Worm (Caenorhabditis elegans) whole organism, young adult: Measurements from ENCODE around the gene irld-25.

ENCODE experiments used
- B0035.1 ChIP-seq: sonication (generic microtip); optimal IDR thresholded peaks from 2 replicates; lab custom pipeline; 2016; ENCODE audit warnings: missing genetic modification characterization, mild to moderate bottlenecking, missing compliant biosample characterization, missing genotype, missing genetic modification reagents
- D2030.7 ChIP-seq: fragments of 200-800 bp; sonication (Bioruptor generic); IDR thresholded peaks from 2 replicates; pipeline ENCODE4 v1.3.6; 2022; ENCODE audit warnings: missing genetic modification reagents, missing genetic modification characterization, missing compliant biosample characterization
- F10E7.11 ChIP-seq: sonication (generic microtip); optimal IDR thresholded peaks from 2 replicates; lab custom pipeline; 2017; ENCODE audit warnings: mild to moderate bottlenecking, missing genetic modification characterization, moderate library complexity, missing compliant biosample characterization
- F33H1.4 ChIP-seq: fragments of 200-800 bp; sonication (Bioruptor generic); IDR thresholded peaks from 2 replicates; pipeline ENCODE4 v1.3.6; 2022; ENCODE audit warnings: missing genetic modification reagents, missing genetic modification characterization, missing compliant biosample characterization
- F39B2.1 ChIP-seq: fragments of 200-800 bp; sonication (Bioruptor generic); IDR thresholded peaks from 2 replicates; pipeline ENCODE4 v1.3.6; 2022; ENCODE audit warnings: missing genetic modification reagents, missing genetic modification characterization, missing compliant biosample characterization
- F55B11.4 ChIP-seq: sonication (generic microtip); optimal IDR thresholded peaks from 2 replicates; lab custom pipeline; 2016; ENCODE audit warnings: missing compliant biosample characterization, missing genetic modification characterization, borderline replicate concordance; ENCODE audit not compliant: insufficient read depth
- T07F8.4 ChIP-seq: sonication (generic microtip); optimal IDR thresholded peaks from 2 replicates; lab custom pipeline; 2016; ENCODE audit warnings: mild to moderate bottlenecking, missing genetic modification characterization, moderate library complexity, missing compliant biosample characterization
- T26A5.8 ChIP-seq: sonication (generic microtip); optimal IDR thresholded peaks from 2 replicates; lab custom pipeline; 2016; ENCODE audit warnings: missing genetic modification characterization, missing compliant biosample characterization
- ZK185.1 ChIP-seq: sonication (generic microtip); optimal IDR thresholded peaks from 2 replicates; lab custom pipeline; 2016; ENCODE audit warnings: mild to moderate bottlenecking, missing genetic modification characterization, missing compliant biosample characterization; ENCODE audit not compliant: poor library complexity, severe bottlenecking
- attf-5 ChIP-seq: fragments of 200-800 bp; sonication (Bioruptor generic); optimal IDR thresholded peaks from 2 replicates; lab custom pipeline; 2018; ENCODE audit warnings: mild to moderate bottlenecking, missing genetic modification characterization, missing compliant biosample characterization
- attf-6 ChIP-seq: fragments of 200-800 bp; sonication (Bioruptor generic); IDR thresholded peaks from 2 replicates; pipeline ENCODE4 v1.3.6; 2022; ENCODE audit warnings: missing genetic modification reagents, missing genetic modification characterization, missing compliant biosample characterization
- cebp-1 ChIP-seq, 2 experiments: fragments of 200-800 bp in 1 of 2; sonication (Bioruptor generic) in 1 of 2; sonication (generic microtip) in 1 of 2; IDR thresholded peaks in 1 of 2; optimal IDR thresholded peaks in 1 of 2; 2 replicates each; pipeline versions ENCODE4 v1.3.6 to Lab custom; 2017 to 2022; ENCODE audit warnings: missing compliant biosample characterization in 2 of 2, missing genetic modification characterization in 2 of 2, mild to moderate bottlenecking in 1 of 2, missing genetic modification reagents in 1 of 2, moderate library complexity in 1 of 2
- ceh-100 ChIP-seq: fragments of 200-800 bp; sonication (Bioruptor generic); IDR thresholded peaks from 2 replicates; pipeline ENCODE4 v1.3.6; 2022; ENCODE audit warnings: missing genetic modification reagents, missing genetic modification characterization, missing compliant biosample characterization
- ceh-79 ChIP-seq: sonication (generic microtip); optimal IDR thresholded peaks from 2 replicates; lab custom pipeline; 2017; ENCODE audit warnings: mild to moderate bottlenecking, missing genetic modification characterization, missing compliant biosample characterization
- die-1 ChIP-seq: sonication (generic microtip); optimal IDR thresholded peaks from 2 replicates; lab custom pipeline; 2016; ENCODE audit warnings: missing genotype, mild to moderate bottlenecking, missing genetic modification characterization, missing compliant biosample characterization
- dpl-1 ChIP-seq: fragments of 150-350 bp; optimal IDR thresholded peaks from 2 replicates; lab custom pipeline; 2014; ENCODE audit warnings: missing biosample characterization, missing genetic modification reagents, missing genetic modification characterization
- efl-1 ChIP-seq: fragments of 150-350 bp; optimal IDR thresholded peaks from 2 replicates; lab custom pipeline; 2014; ENCODE audit warnings: missing biosample characterization, missing genetic modification reagents, missing genetic modification characterization
- egl-18 ChIP-seq: fragments of 200-800 bp; sonication (Bioruptor generic); IDR thresholded peaks from 2 replicates; pipeline ENCODE4 v1.3.6; 2022; ENCODE audit warnings: missing genetic modification reagents, missing genetic modification characterization, missing compliant biosample characterization
- ets-4 ChIP-seq: fragments of 200-800 bp; sonication (Bioruptor generic); optimal IDR thresholded peaks from 2 replicates; lab custom pipeline; 2018; ENCODE audit warnings: mild to moderate bottlenecking, missing genetic modification characterization, missing compliant biosample characterization
- him-1 ChIP-seq: sonication (generic microtip); optimal IDR thresholded peaks from 2 replicates; lab custom pipeline; 2016; ENCODE audit warnings: missing genotype, missing genetic modification reagents, missing genetic modification characterization, missing compliant biosample characterization
- hmg-1.2 ChIP-seq: fragments of 200-800 bp; sonication (Bioruptor generic); IDR thresholded peaks from 2 replicates; pipeline ENCODE4 v1.3.6; 2022; ENCODE audit warnings: missing genetic modification reagents, missing genetic modification characterization, missing compliant biosample characterization
- hsf-1 ChIP-seq: fragments of 200-800 bp; sonication (Bioruptor generic); IDR thresholded peaks from 2 replicates; pipeline ENCODE4 v1.3.6; 2022; ENCODE audit warnings: missing genetic modification reagents, missing genetic modification characterization, missing compliant biosample characterization
- let-607 ChIP-seq, 2 experiments: fragments of 200-800 bp in 1 of 2; sonication (Bioruptor generic) in 1 of 2; sonication (generic microtip) in 1 of 2; optimal IDR thresholded peaks; 2 replicates each; lab custom pipeline; 2016 to 2018; ENCODE audit warnings: mild to moderate bottlenecking in 2 of 2, missing compliant biosample characterization in 2 of 2, missing genetic modification characterization in 2 of 2, moderate library complexity in 2 of 2, missing genotype in 1 of 2
- lin-54 ChIP-seq: fragments of 200-800 bp; sonication (Bioruptor generic); optimal IDR thresholded peaks from 2 replicates; lab custom pipeline; 2018; ENCODE audit warnings: mild to moderate bottlenecking, missing genetic modification characterization, missing compliant biosample characterization
- lir-1 ChIP-seq: fragments of 200-800 bp; sonication (Bioruptor generic); conservative IDR thresholded peaks from 2 replicates; pipeline ENCODE4 v1.3.6; 2022; ENCODE audit warnings: missing genetic modification reagents, missing genetic modification characterization, missing compliant biosample characterization
- lsl-1 ChIP-seq: fragments of 200-800 bp; sonication (Bioruptor generic); optimal IDR thresholded peaks from 2 replicates; lab custom pipeline; 2018; ENCODE audit warnings: mild to moderate bottlenecking, missing genetic modification characterization, moderate library complexity, missing compliant biosample characterization
- nfya-1 ChIP-seq: sonication (generic microtip); optimal IDR thresholded peaks from 2 replicates; lab custom pipeline; 2017; ENCODE audit warnings: antibody characterized with exemption, missing compliant biosample characterization, missing genetic modification characterization, borderline replicate concordance; ENCODE audit not compliant: insufficient read depth
- nfyb-1 ChIP-seq: fragments of 200-800 bp; sonication (Bioruptor generic); IDR thresholded peaks from 2 replicates; pipeline ENCODE4 v1.3.6; 2022; ENCODE audit warnings: missing genetic modification reagents, missing genetic modification characterization, missing compliant biosample characterization
- nhr-120 ChIP-seq: fragments of 200-800 bp; sonication (Bioruptor generic); IDR thresholded peaks from 2 replicates; pipeline ENCODE4 v1.3.6; 2022; ENCODE audit warnings: missing genetic modification characterization, missing compliant biosample characterization
- nhr-80 ChIP-seq: sonication (generic microtip); optimal IDR thresholded peaks from 2 replicates; lab custom pipeline; 2016; ENCODE audit warnings: missing genetic modification characterization, missing compliant biosample characterization
- nhr-90 ChIP-seq: sonication (generic microtip); optimal IDR thresholded peaks from 2 replicates; lab custom pipeline; 2016; ENCODE audit warnings: missing genotype, mild to moderate bottlenecking, missing genetic modification characterization, missing compliant biosample characterization
- pha-4 ChIP-seq: fragments of 150-350 bp; sonication (generic microtip); optimal IDR thresholded peaks from 2 replicates; lab custom pipeline; 2014; ENCODE audit warnings: missing biosample characterization, missing genetic modification reagents, missing genetic modification characterization
- repo-1 ChIP-seq: sonication (generic microtip); optimal IDR thresholded peaks from 2 replicates; lab custom pipeline; 2017; ENCODE audit warnings: mild to moderate bottlenecking, missing genetic modification characterization, missing compliant biosample characterization
- tbx-9 ChIP-seq: sonication (generic microtip); optimal IDR thresholded peaks from 2 replicates; lab custom pipeline; 2016; ENCODE audit warnings: borderline replicate concordance, missing genetic modification characterization, inconsistent platforms, missing compliant biosample characterization
- ztf-6 ChIP-seq: fragments of 200-800 bp; sonication (Bioruptor generic); IDR thresholded peaks from 2 replicates; pipeline ENCODE4 v1.3.6; 2022; ENCODE audit warnings: missing genetic modification reagents, missing genetic modification characterization, missing compliant biosample characterization

Gene irld-25

DNA sequence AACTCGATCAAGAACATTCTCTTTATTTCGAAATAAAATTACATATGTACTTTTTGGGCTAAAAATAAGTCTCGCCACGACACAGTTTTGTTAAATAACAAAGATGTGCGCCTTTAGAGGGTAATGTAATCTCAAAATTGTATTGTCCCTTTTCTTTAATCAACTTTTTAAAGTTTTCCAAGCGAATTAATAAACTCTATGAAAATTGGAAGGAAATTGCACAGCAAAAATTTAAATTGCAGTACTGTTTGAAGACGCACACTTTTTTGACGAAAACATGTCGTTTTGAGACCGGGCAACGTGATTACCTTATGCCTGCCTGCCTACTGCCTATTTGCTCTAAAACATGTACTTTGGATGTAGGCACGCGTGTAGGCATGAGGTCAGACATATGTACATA is 29.5 kb upstream of the irld-25 start:
- TF ChIP-seq ceh-100 (no peak), die-1 (tag; lab: Kevin White, UChicago) (no peak), lin-54 (GFP tag; lab: Kevin White, UChicago) (no peak), B0035.1 (no peak), T26A5.8 (no peak), dpl-1 (no peak), D2030.7 (no peak), pha-4 (tag; lab: Kevin White, UChicago) (no peak), F55B11.4 (tag; lab: Kevin White, UChicago) (no peak), repo-1 (no peak)

DNA sequence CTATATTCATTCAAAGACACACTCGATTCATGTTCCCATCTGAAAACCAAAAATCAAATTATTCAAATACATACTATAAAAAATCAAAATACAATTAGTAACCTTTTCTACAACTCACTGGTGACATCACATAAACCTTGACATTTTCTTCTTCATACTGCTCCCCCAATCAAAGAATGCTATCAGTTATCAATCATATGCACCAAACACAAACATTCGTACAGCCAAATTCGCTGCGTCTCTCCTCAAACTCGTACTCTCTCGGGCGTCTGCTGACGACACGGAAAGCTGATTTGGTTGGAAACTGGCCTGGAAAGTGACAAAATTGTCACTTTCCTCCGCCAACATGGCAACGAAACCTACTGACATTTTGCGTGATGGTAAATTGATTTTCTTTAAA is 29.1 kb upstream of the irld-25 start, which contains the start of gene plc-2:
Gene plc-2, plus strand, starts transcription at position 196 of the 400 bp plus-strand sequence.
- TF ChIP-seq nhr-90 (tag; lab: Kevin White, UChicago) (peak; percentile 21), attf-5 (GFP tag; lab: Kevin White, UChicago) (peak; percentile 5), F55B11.4 (tag; lab: Kevin White, UChicago) (no peak), nhr-80 (tag; lab: Kevin White, UChicago) (peak; percentile 80), lir-1 (no peak), let-607 (tag; optimal IDR thresholded peaks at IDR 0.05; lab: Kevin White, UChicago) (peak; percentile 12 to 14), egl-18 (GFP tag; lab: Robert Waterston, UW) (no peak), F39B2.1 (no peak), ets-4 (GFP tag; lab: Kevin White, UChicago) (peak; percentile 25), cebp-1 (GFP tag; IDR thresholded peaks at IDR 0.05; lab: Robert Waterston, UW) (no peak), cebp-1 (tag; optimal IDR thresholded peaks at IDR 0.05; lab: Kevin White, UChicago) (peak; percentile 14), ztf-6 (no peak), hmg-1.2 (peak; percentile 11; the same call in 1 of the 2 replicates), repo-1 (no peak), T07F8.4 (no peak), nfyb-1 (GFP tag; lab: Robert Waterston, UW) (0 out of 2 replicates have a peak, but pooled peaks have one; percentile 44)

DNA sequence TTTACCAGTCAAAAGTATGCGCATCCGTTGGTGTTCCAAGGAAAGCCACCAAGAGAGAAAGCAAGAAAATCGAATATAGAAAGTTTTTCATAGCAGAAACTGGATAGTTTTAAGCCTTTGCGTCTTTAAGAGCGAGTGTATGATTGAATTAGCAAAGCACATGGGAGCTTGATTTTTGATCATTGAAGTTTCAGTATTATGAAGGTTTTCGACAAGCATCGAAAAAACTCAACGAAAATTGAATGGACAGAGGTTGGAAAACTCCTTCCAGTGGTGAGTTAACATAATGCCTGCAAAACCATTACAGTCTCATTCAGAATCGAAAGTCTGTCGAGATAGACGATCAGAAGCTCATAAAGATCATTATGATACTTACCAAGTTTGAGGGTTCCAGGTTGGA is 27.5 kb upstream of the irld-25 start, which contains the start of gene Y75B12B.13:
Gene Y75B12B.13, minus strand, starts transcription at position 101 of the 400 bp plus-strand sequence.
- no peak for TF ChIP-seq F33H1.4 (GFP tag; lab: Robert Waterston, UW)
- TF ChIP-seq tbx-9 (tag; lab: Kevin White, UChicago), result no peak
- TF ChIP-seq lsl-1 (GFP tag; lab: Kevin White, UChicago), result no peak
- TF ChIP-seq him-1 (tag; lab: Kevin White, UChicago), result no peak
- TF ChIP-seq ceh-79 (tag; lab: Kevin White, UChicago), result no peak
- TF ChIP-seq attf-6 (GFP tag; lab: Robert Waterston, UW), result no peak
- TF ChIP-seq nfya-1, result no peak
- no peak for TF ChIP-seq F10E7.11 (tag; lab: Kevin White, UChicago)
- TF ChIP-seq efl-1 (GFP tag; lab: Kevin White, UChicago), result no peak

ce11 chrV:15197955-15198354 is 23.5 kb upstream of the irld-25 start, which contains the start of gene srw-1:
TSS of gene srw-1 (plus strand) at chrV:15198255.
- TF ChIP-seq nhr-120 (GFP tag; lab: Robert Waterston, UW), result no peak
- TF ChIP-seq ZK185.1 (tag; lab: Kevin White, UChicago), result no peak
- no peak for TF ChIP-seq hsf-1
